Fruit fly (Drosophila melanogaster) whole organism, embryonic: ENCODE measurements around the gene CG31743.

Experiments
- CG10147 ChIP-seq: fragments of 200-800 bp; sonication (Bioruptor generic); optimal IDR thresholded peaks from 2 replicates; lab custom pipeline; 2019; ENCODE audit warnings: missing biosample characterization, mild to moderate bottlenecking, missing genetic modification characterization, moderate library complexity
- CG11696 ChIP-seq: fragments of 200-800 bp; sonication (Bioruptor generic); IDR thresholded peaks from 2 replicates; pipeline ENCODE4 v1.3.6; 2022; ENCODE audit warnings: missing biosample characterization, missing genetic modification characterization
- CG12155 ChIP-seq: fragments of 200-800 bp; sonication (Bioruptor generic); optimal IDR thresholded peaks from 3 replicates; lab custom pipeline; 2016; ENCODE audit warnings: missing biosample characterization, missing genetic modification characterization
- CG6854 ChIP-seq: fragments of 200-800 bp; sonication (Bioruptor generic); optimal IDR thresholded peaks from 3 replicates; lab custom pipeline; 2017; ENCODE audit warnings: missing biosample characterization, mild to moderate bottlenecking, missing genetic modification characterization
- HHEX ChIP-seq: fragments of 200-800 bp; sonication (Bioruptor generic); optimal IDR thresholded peaks from 3 replicates; lab custom pipeline; 2017; ENCODE audit warnings: missing biosample characterization, mild to moderate bottlenecking, missing genetic modification characterization, missing genetic modification reagents
- Optix ChIP-seq: fragments of 200-800 bp; sonication (Bioruptor generic); IDR thresholded peaks from 3 replicates; pipeline ENCODE4 v1.3.6; 2022; ENCODE audit warnings: missing biosample characterization, missing genetic modification characterization
- hkb ChIP-seq, 2 experiments: fragments of 200-800 bp in 1 of 2; fragments of >200 bp in 1 of 2; sonication (Bioruptor generic) in 1 of 2; IDR thresholded peaks in 1 of 2; optimal IDR thresholded peaks in 1 of 2; 2 replicates each; pipeline versions ENCODE4 v1.3.6 to Lab custom; 2017 to 2022; ENCODE audit warnings: missing biosample characterization in 1 of 2, missing genetic modification characterization in 1 of 2
- lola ChIP-seq, 3 experiments: fragments of >200 bp in 2 of 3; fragments of 200-800 bp in 1 of 3; sonication (Bioruptor generic) in 1 of 3; optimal IDR thresholded peaks; 2 replicates each; lab custom pipeline; 2017 to 2019; ENCODE audit warnings: missing biosample characterization in 3 of 3, missing genetic modification characterization in 3 of 3, mild to moderate bottlenecking in 1 of 3, moderate library complexity in 1 of 3
- phol ChIP-seq: fragments of 200-800 bp; sonication (Bioruptor generic); optimal IDR thresholded peaks from 3 replicates; lab custom pipeline; 2018; ENCODE audit warnings: missing biosample characterization, mild to moderate bottlenecking, missing genetic modification characterization, moderate library complexity

DNA sequence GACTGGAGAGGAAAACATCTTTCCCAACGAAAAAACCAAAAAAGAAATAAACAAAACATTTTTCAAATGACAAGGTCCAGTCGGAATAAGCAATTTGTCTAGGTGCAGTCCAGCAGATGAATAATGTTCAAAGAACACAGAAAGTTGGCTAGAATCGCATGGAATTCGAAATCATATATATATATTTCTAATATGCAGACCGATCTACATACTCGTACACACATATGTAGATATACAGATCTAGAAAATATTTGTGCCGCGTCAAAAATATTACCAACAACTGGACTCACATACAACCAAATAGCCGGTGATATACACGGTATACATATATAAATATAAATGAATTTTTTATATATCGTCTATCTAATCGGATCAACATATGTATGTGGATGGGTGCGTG lies 39.7 kb upstream of the CG31743 start:
- TF ChIP-seq hkb (optimal IDR thresholded peaks at IDR 0.05; lab: Kevin White, UChicago): no peak
- TF ChIP-seq hkb (GFP tag; IDR thresholded peaks at IDR 0.05; lab: Robert Waterston, UW): no peak
- no peak for TF ChIP-seq Optix (GFP tag; lab: Robert Waterston, UW)
- TF ChIP-seq phol (tag; lab: Kevin White, UChicago): no peak
- TF ChIP-seq lola (GFP tag; optimal IDR thresholded peaks at IDR 0.05; lab: Kevin White, UChicago): no peak
- no peak for TF ChIP-seq CG12155
- TF ChIP-seq CG11696: no peak
- no peak for TF ChIP-seq HHEX (GFP tag; lab: Kevin White, UChicago)
- TF ChIP-seq CG6854 (GFP tag; lab: Kevin White, UChicago): no peak
- no peak for TF ChIP-seq CG10147 (GFP tag; lab: Kevin White, UChicago)
